Fruit fly (Drosophila melanogaster): Measurements from ENCODE around the gene Imp.

dm6 chrX:10748647-10749046 is 75.4 kb downstream of the Imp start:
- TF ChIP-seq kay (GFP tag; ENCODE audit: borderline replicate concordance), result no peak
- no peak for TF ChIP-seq CG7045 (GFP tag; optimal IDR thresholded peaks at IDR 0.05)
- no peak for TF ChIP-seq bab1 (GFP tag; optimal IDR thresholded peaks at IDR 0.05)
- no peak for TF ChIP-seq tj (GFP tag; optimal IDR thresholded peaks at IDR 0.05)
- no peak for TF ChIP-seq CG14711 (tag; optimal IDR thresholded peaks at IDR 0.05)
- no peak for TF ChIP-seq CG33017 (tag; optimal IDR thresholded peaks at IDR 0.05)
- TF ChIP-seq CG7101 (tag; optimal IDR thresholded peaks at IDR 0.05), result no peak

All from whole organism, adult.